Fruit fly (Drosophila melanogaster): ENCODE measurements around the gene ND-13B.

ND-13B gene

dm6 chr3L:10711352-10711751 lies 17.4 kb upstream of the ND-13B start (continued):
- TF ChIP-seq CG10669 (GFP tag; optimal IDR thresholded peaks at IDR 0.05) (peak; percentile 61), CG3919 (GFP tag; optimal IDR thresholded peaks at IDR 0.05) (peak; percentile 72), acj6 (GFP tag; optimal IDR thresholded peaks at IDR 0.05) (peak; percentile 78), salr (GFP tag; optimal IDR thresholded peaks at IDR 0.05) (peak in 1 of 2 experiments; percentile 7), vri (GFP tag; optimal IDR thresholded peaks at IDR 0.05) (peak; percentile 48), topi (GFP tag; optimal IDR thresholded peaks at IDR 0.05) (peak; percentile 76), Sox102F (GFP tag; optimal IDR thresholded peaks at IDR 0.05) (peak; percentile 69), net (GFP tag; optimal IDR thresholded peaks at IDR 0.05) (peak; percentile 28)

dm6 chr3L:10709132-10709531 lies 15.2 kb upstream of the ND-13B start:
- TF ChIP-seq CG3919 (GFP tag; optimal IDR thresholded peaks at IDR 0.05): peak; percentile 65
- TF ChIP-seq CG1621 (tag; optimal IDR thresholded peaks at IDR 0.05): no peak
- TF ChIP-seq Eip78C (GFP tag): peak; percentile 86
- TF ChIP-seq CG11902 (GFP tag; optimal IDR thresholded peaks at IDR 0.05): peak; percentile 89
- TF ChIP-seq CG3032 (tag; optimal IDR thresholded peaks at IDR 0.05): peak; percentile 23
- TF ChIP-seq CG8632 (GFP tag; optimal IDR thresholded peaks at IDR 0.05): peak; percentile 50
- TF ChIP-seq Hr4 (GFP tag; optimal IDR thresholded peaks at IDR 0.05): peak; percentile 78
- no peak for TF ChIP-seq fd59A (GFP tag; optimal IDR thresholded peaks at IDR 0.05)
- peak; percentile 62 for TF ChIP-seq achi (GFP tag; optimal IDR thresholded peaks at IDR 0.05)
- TF ChIP-seq CG6854 (GFP tag; optimal IDR thresholded peaks at IDR 0.05): no peak
- peak; percentile 71 for TF ChIP-seq dac (GFP tag; optimal IDR thresholded peaks at IDR 0.05)
- no peak for TF ChIP-seq vri (GFP tag; optimal IDR thresholded peaks at IDR 0.05)
- TF ChIP-seq Blimp-1 (GFP tag; optimal IDR thresholded peaks at IDR 0.05): peak; percentile 56
- TF ChIP-seq Gug (GFP tag; IDR thresholded peaks at IDR 0.05): peak; percentile 39
- TF ChIP-seq pdm3 (GFP tag; optimal IDR thresholded peaks at IDR 0.05): peak; percentile 44
- peak; percentile 46 for TF ChIP-seq Hr39 (GFP tag; optimal IDR thresholded peaks at IDR 0.05)
- TF ChIP-seq Sox102F (GFP tag; optimal IDR thresholded peaks at IDR 0.05): peak; percentile 42
- peak; percentile 31 for TF ChIP-seq CG7368 (GFP tag; optimal IDR thresholded peaks at IDR 0.05)
- TF ChIP-seq CG9139 (GFP tag; optimal IDR thresholded peaks at IDR 0.05): no peak
- peak; percentile 89 for TF ChIP-seq CG8119 (GFP tag; IDR thresholded peaks at IDR 0.05)
- TF ChIP-seq esn (GFP tag; optimal IDR thresholded peaks at IDR 0.05): peak; percentile 67
- TF ChIP-seq Sox14 (GFP tag; optimal IDR thresholded peaks at IDR 0.05): peak; percentile 19
- no peak for TF ChIP-seq ss (GFP tag; optimal IDR thresholded peaks at IDR 0.05)
- TF ChIP-seq cyc (GFP tag; optimal IDR thresholded peaks at IDR 0.05): peak; percentile 70
- TF ChIP-seq CG15336 (GFP tag; IDR thresholded peaks at IDR 0.05): peak; percentile 76
- peak; percentile 48 for TF ChIP-seq topi (GFP tag; optimal IDR thresholded peaks at IDR 0.05)
- peak; percentile 41; the same call in 1 of the 2 replicates for TF ChIP-seq CG11294 (GFP tag; IDR thresholded peaks at IDR 0.05)
- TF ChIP-seq CG16779 (tag; optimal IDR thresholded peaks at IDR 0.05): peak; percentile 29
- TF ChIP-seq Lpt (GFP tag; optimal IDR thresholded peaks at IDR 0.05): peak; percentile 74
- peak; percentile 78 for TF ChIP-seq svp (GFP tag)
- TF ChIP-seq CG4318 (GFP tag; optimal IDR thresholded peaks at IDR 0.05): peak; percentile 79
- TF ChIP-seq CG6276 (GFP tag; optimal IDR thresholded peaks at IDR 0.05): peak; percentile 69
- TF ChIP-seq Eip75B (GFP tag; optimal IDR thresholded peaks at IDR 0.05): peak; percentile 26
- peak; percentile 12 for TF ChIP-seq Ets96B (tag; optimal IDR thresholded peaks at IDR 0.05)
- peak; percentile 20 for TF ChIP-seq CG10631 (GFP tag; optimal IDR thresholded peaks at IDR 0.05)
- TF ChIP-seq CG6792 (GFP tag; optimal IDR thresholded peaks at IDR 0.05): peak; percentile 59
- peak; percentile 38 for TF ChIP-seq Met (GFP tag; optimal IDR thresholded peaks at IDR 0.05)
- TF ChIP-seq CG10669 (GFP tag; optimal IDR thresholded peaks at IDR 0.05): peak; percentile 19
- peak; percentile 53 for TF ChIP-seq Smox (GFP tag; optimal IDR thresholded peaks at IDR 0.05)
- peak; percentile 11 for TF ChIP-seq CG6808 (GFP tag; optimal IDR thresholded peaks at IDR 0.05)
- TF ChIP-seq acj6 (GFP tag; optimal IDR thresholded peaks at IDR 0.05): peak; percentile 63
- TF ChIP-seq dsx (GFP tag; optimal IDR thresholded peaks at IDR 0.05; ENCODE audit: poor library complexity, severe bottlenecking): no peak
- peak; percentile 72 for TF ChIP-seq OdsH (GFP tag; optimal IDR thresholded peaks at IDR 0.05)
- no peak for TF ChIP-seq Hr38 (GFP tag; optimal IDR thresholded peaks at IDR 0.05)
- no peak for TF ChIP-seq CG8319 (GFP tag; optimal IDR thresholded peaks at IDR 0.05)
- peak; percentile 32 for TF ChIP-seq CG31627 (GFP tag; optimal IDR thresholded peaks at IDR 0.05)
- peak; percentile 45 for TF ChIP-seq CG34406 (GFP tag; optimal IDR thresholded peaks at IDR 0.05)

Measured in whole organism, prepupa.